Worm (Caenorhabditis elegans): Measurements from ENCODE around the gene acbp-4.

- no peak for TF ChIP-seq unc-62 (GFP tag; optimal IDR thresholded peaks at IDR 0.05)
- TF ChIP-seq dmd-4 (tag; optimal IDR thresholded peaks at IDR 0.05): no peak
- no peak for TF ChIP-seq fos-1 (tag; optimal IDR thresholded peaks at IDR 0.05)
- no peak for TF ChIP-seq nhr-21 (tag; optimal IDR thresholded peaks at IDR 0.05)
- TF ChIP-seq nhr-237 (tag; optimal IDR thresholded peaks at IDR 0.05): no peak
- no peak for TF ChIP-seq unc-39 (tag; optimal IDR thresholded peaks at IDR 0.05)
- no peak for TF ChIP-seq elt-1 (tag; optimal IDR thresholded peaks at IDR 0.05)
- no peak for TF ChIP-seq nhr-10 (tag; optimal IDR thresholded peaks at IDR 0.05)
- TF ChIP-seq mdl-1 (tag; optimal IDR thresholded peaks at IDR 0.05): no peak
Measured at ce11 chrIII:7296092-7296668, 12.7 kb downstream of the acbp-4 start.

Measured in whole organism, L2 larva.